Worm (Caenorhabditis elegans) whole organism, L4 larva: ENCODE results near the gene pap-3.

Experiments
- D1046.2 ChIP-seq: fragments of 200-800 bp; sonication (Bioruptor generic); IDR thresholded peaks from 2 replicates; pipeline ENCODE4 v1.3.6; 2022; ENCODE audit warnings: missing genetic modification characterization, missing compliant biosample characterization
- ZK337.2 ChIP-seq: fragments of 200-800 bp; sonication (Bioruptor generic); IDR thresholded peaks from 2 replicates; pipeline ENCODE4 v1.3.6; 2022; ENCODE audit warnings: missing genetic modification reagents, missing genetic modification characterization, missing compliant biosample characterization
- aha-1 ChIP-seq: fragments of 150-350 bp; peaks from one replicate; lab custom pipeline; 2014; ENCODE audit warnings: missing biosample characterization, missing genetic modification characterization
- ama-1 ChIP-seq: fragments of 150-350 bp; optimal IDR thresholded peaks from 2 replicates; lab custom pipeline; 2014; ENCODE audit warnings: inconsistent platforms, mixed read lengths
- ceh-20 ChIP-seq: fragments of 200-800 bp; sonication (Bioruptor generic); IDR thresholded peaks from 2 replicates; pipeline ENCODE4 v1.3.6; 2022; ENCODE audit warnings: missing genetic modification reagents, missing genetic modification characterization, missing compliant biosample characterization
- ceh-28 ChIP-seq: fragments of 150-350 bp; optimal IDR thresholded peaks from 2 replicates; lab custom pipeline; 2014; ENCODE audit warnings: missing biosample characterization, missing genetic modification reagents, missing genetic modification characterization
- ceh-44 ChIP-seq: fragments of 200-800 bp; sonication (Bioruptor generic); IDR thresholded peaks from 2 replicates; pipeline ENCODE4 v1.3.6; 2022; ENCODE audit warnings: missing genetic modification reagents, missing genetic modification characterization, missing compliant biosample characterization
- ces-1 ChIP-seq: fragments of 150-350 bp; sonication (generic microtip); optimal IDR thresholded peaks from 4 replicates; lab custom pipeline; 2014; ENCODE audit warnings: missing biosample characterization, missing genetic modification reagents, missing genetic modification characterization
- daf-16 ChIP-seq, 3 experiments: sonication (generic microtip); optimal IDR thresholded peaks; 2 replicates each; lab custom pipeline; 2016 to 2017; ENCODE audit warnings: missing genetic modification characterization in 3 of 3, missing genetic modification reagents in 3 of 3, mild to moderate bottlenecking in 2 of 3, missing compliant biosample characterization in 2 of 3, missing biosample characterization in 1 of 3, moderate library complexity in 1 of 3
- daf-19 ChIP-seq: fragments of 200-800 bp; sonication (Bioruptor generic); conservative IDR thresholded peaks from 2 replicates; pipeline ENCODE4 v1.3.6; 2022; ENCODE audit warnings: missing genetic modification characterization, missing compliant biosample characterization
- dmd-6 ChIP-seq: fragments of 200-800 bp; sonication (Bioruptor generic); IDR thresholded peaks from 2 replicates; pipeline ENCODE4 v1.3.6; 2022; ENCODE audit warnings: missing genetic modification reagents, missing genetic modification characterization, missing compliant biosample characterization
- duxl-1 ChIP-seq: sonication (generic microtip); optimal IDR thresholded peaks from 2 replicates; lab custom pipeline; 2016; ENCODE audit warnings: mild to moderate bottlenecking, missing genetic modification characterization, moderate library complexity, missing compliant biosample characterization; ENCODE audit not compliant: poor library complexity
- dve-1 ChIP-seq: sonication (generic microtip); optimal IDR thresholded peaks from 2 replicates; lab custom pipeline; 2017; ENCODE audit warnings: antibody characterized with exemption, mild to moderate bottlenecking, missing genetic modification characterization, missing compliant biosample characterization; ENCODE audit not compliant: insufficient read depth
- egl-43 ChIP-seq: fragments of 200-800 bp; sonication (Bioruptor generic); IDR thresholded peaks from 2 replicates; pipeline ENCODE4 v1.3.6; 2022; ENCODE audit warnings: missing genetic modification reagents, missing genetic modification characterization, missing compliant biosample characterization
- fkh-10 ChIP-seq: fragments of 150-350 bp; optimal IDR thresholded peaks from 2 replicates; lab custom pipeline; 2014; ENCODE audit warnings: missing biosample characterization, missing genetic modification reagents, missing genetic modification characterization
- gei-8 ChIP-seq: fragments of 200-800 bp; sonication (Bioruptor generic); optimal IDR thresholded peaks from 2 replicates; lab custom pipeline; 2018; ENCODE audit warnings: mild to moderate bottlenecking, missing genetic modification characterization, missing compliant biosample characterization
- lim-7 ChIP-seq: fragments of 200-800 bp; sonication (Bioruptor generic); IDR thresholded peaks from 2 replicates; pipeline ENCODE4 v1.3.6; 2022; ENCODE audit warnings: missing genetic modification characterization, missing compliant biosample characterization
- lin-13 ChIP-seq: fragments of 150-350 bp; optimal IDR thresholded peaks from 2 replicates; lab custom pipeline; 2014; ENCODE audit warnings: missing biosample characterization, missing genetic modification reagents, missing genetic modification characterization
- mdl-1 ChIP-seq, 2 experiments: fragments of 150-350 bp in 1 of 2; sonication (generic microtip) in 1 of 2; optimal IDR thresholded peaks; 2 replicates each; lab custom pipeline; 2014 to 2017; ENCODE audit warnings: missing biosample characterization in 2 of 2, missing genetic modification characterization in 2 of 2
- mep-1 ChIP-seq: fragments of 150-350 bp; sonication (generic microtip); optimal IDR thresholded peaks from 3 replicates; lab custom pipeline; 2014; ENCODE audit warnings: missing biosample characterization, missing genetic modification characterization
- mes-2 ChIP-seq: sonication (generic microtip); optimal IDR thresholded peaks from 2 replicates; lab custom pipeline; 2016; ENCODE audit warnings: missing genotype, mild to moderate bottlenecking, missing genetic modification characterization, missing compliant biosample characterization; ENCODE audit not compliant: poor library complexity, severe bottlenecking
- mxl-2 ChIP-seq: fragments of 200-800 bp; sonication (Bioruptor generic); conservative IDR thresholded peaks from 2 replicates; pipeline ENCODE4 v1.3.6; 2022; ENCODE audit warnings: missing genetic modification reagents, missing genetic modification characterization, missing compliant biosample characterization
- mxl-3 ChIP-seq: fragments of 200-800 bp; sonication (Bioruptor generic); optimal IDR thresholded peaks from 2 replicates; lab custom pipeline; 2018; ENCODE audit warnings: mild to moderate bottlenecking, missing genetic modification characterization, missing compliant biosample characterization
- nhr-11 ChIP-seq: fragments of 150-350 bp; optimal IDR thresholded peaks from 2 replicates; lab custom pipeline; 2014; ENCODE audit warnings: missing biosample characterization, missing genetic modification characterization
- nhr-237 ChIP-seq: sonication (generic microtip); optimal IDR thresholded peaks from 2 replicates; lab custom pipeline; 2017; ENCODE audit warnings: missing biosample characterization, missing genetic modification characterization
- nhr-25 ChIP-seq: sonication (generic microtip); optimal IDR thresholded peaks from 2 replicates; lab custom pipeline; 2017; ENCODE audit warnings: missing genetic modification characterization, mild to moderate bottlenecking, missing compliant biosample characterization, antibody characterized with exemption, moderate library complexity, borderline replicate concordance; ENCODE audit not compliant: insufficient read depth
- nhr-28 ChIP-seq: fragments of 150-350 bp; optimal IDR thresholded peaks from 2 replicates; lab custom pipeline; 2014; ENCODE audit warnings: missing biosample characterization, missing genetic modification characterization
- nhr-41 ChIP-seq: fragments of 200-800 bp; sonication (Bioruptor generic); IDR thresholded peaks from 2 replicates; pipeline ENCODE4 v1.3.6; 2022; ENCODE audit warnings: missing genetic modification reagents, missing genetic modification characterization, missing compliant biosample characterization
- pha-4 ChIP-seq, 2 experiments: fragments of 150-350 bp in 1 of 2; fragments of 200-800 bp in 1 of 2; sonication (Bioruptor generic) in 1 of 2; IDR thresholded peaks in 1 of 2; optimal IDR thresholded peaks in 1 of 2; 2 replicates each; pipeline versions ENCODE4 v1.3.6 to Lab custom; 2014 to 2022; ENCODE audit warnings: missing genetic modification characterization in 2 of 2, missing genetic modification reagents in 2 of 2, missing biosample characterization in 1 of 2, missing compliant biosample characterization in 1 of 2
- snpc-1.2 ChIP-seq: fragments of 200-800 bp; sonication (Bioruptor generic); IDR thresholded peaks from 2 replicates; pipeline ENCODE4 v1.3.6; 2022; ENCODE audit warnings: missing genetic modification reagents, missing genetic modification characterization, missing compliant biosample characterization
- snpc-4 ChIP-seq: fragments of 150-350 bp; optimal IDR thresholded peaks from 2 replicates; lab custom pipeline; 2014; ENCODE audit warnings: missing biosample characterization, missing genetic modification characterization
- spr-1 ChIP-seq: sonication (generic microtip); optimal IDR thresholded peaks from 2 replicates; lab custom pipeline; 2016; ENCODE audit warnings: mild to moderate bottlenecking, missing genetic modification characterization, missing compliant biosample characterization
- tag-97 ChIP-seq: fragments of 200-800 bp; sonication (Bioruptor generic); IDR thresholded peaks from 2 replicates; pipeline ENCODE4 v1.3.6; 2022; ENCODE audit warnings: missing genetic modification characterization, missing compliant biosample characterization
- zag-1 ChIP-seq: fragments of 150-350 bp; optimal IDR thresholded peaks from 2 replicates; lab custom pipeline; 2014; ENCODE audit warnings: missing biosample characterization, missing genetic modification characterization
- ztf-7 ChIP-seq: fragments of 150-350 bp; optimal IDR thresholded peaks from 2 replicates; lab custom pipeline; 2014; ENCODE audit warnings: missing biosample characterization, missing genetic modification characterization

pap-3 gene

DNA sequence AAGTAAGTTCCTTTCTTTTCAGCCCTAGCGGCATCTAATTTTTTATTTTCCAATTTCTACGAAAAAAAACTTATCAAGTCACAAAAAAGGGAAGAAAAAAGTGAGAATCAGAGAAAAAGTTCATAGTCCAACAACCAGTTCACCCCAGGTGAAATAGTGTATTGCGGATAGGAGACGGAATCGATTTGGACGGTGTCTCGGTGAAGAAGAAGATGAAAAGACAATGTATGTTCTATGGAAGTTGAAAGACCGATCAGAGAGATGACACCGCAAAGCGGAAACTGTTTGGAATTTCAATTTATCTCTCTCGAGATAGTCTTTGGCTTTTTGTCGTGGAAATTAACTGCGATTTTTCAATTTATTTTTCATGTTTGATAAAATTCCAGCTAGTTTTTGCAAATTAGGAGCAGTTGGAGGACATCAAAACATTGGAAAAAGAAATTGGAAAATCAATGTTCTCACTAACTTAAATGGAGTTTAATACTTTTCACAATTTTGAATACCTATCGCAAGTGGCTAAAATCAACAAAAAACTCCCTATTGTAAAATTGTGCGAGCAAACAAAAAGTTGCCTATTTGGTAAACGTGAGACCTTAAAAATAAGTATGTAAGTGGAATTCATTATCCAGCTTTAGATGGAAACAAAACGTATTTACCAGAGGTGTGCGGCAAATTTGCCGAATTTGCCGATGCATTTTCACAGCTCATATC, 36.0 kb upstream of the pap-3 start (continued):
- TF ChIP-seq zag-1 (tag; lab: Kevin White, UChicago) (no peak), spr-1 (tag; lab: Kevin White, UChicago) (no peak), pha-4 (GFP tag; IDR thresholded peaks at IDR 0.05; lab: Robert Waterston, UW) (no peak), pha-4 (tag; optimal IDR thresholded peaks at IDR 0.05; lab: Kevin White, UChicago) (no peak), D1046.2 (no peak), ceh-44 (GFP tag; lab: Robert Waterston, UW) (no peak), dmd-6 (peak; percentile 28; the same call in 1 of the 2 replicates), mdl-1 (tag; optimal IDR thresholded peaks at IDR 0.05; lab: Kevin White, UChicago) (peak in 1 of 2 experiments; percentile 22), lin-13 (no peak), ces-1 (no peak), egl-43 (no peak), mxl-2 (no peak), nhr-237 (tag; lab: Kevin White, UChicago) (no peak), nhr-11 (tag; lab: Kevin White, UChicago) (no peak), ceh-28 (tag; lab: Kevin White, UChicago) (no peak), fkh-10 (GFP tag; lab: Kevin White, UChicago) (no peak), duxl-1 (tag; lab: Kevin White, UChicago) (no peak), tag-97 (GFP tag; lab: Robert Waterston, UW) (no peak)

DNA sequence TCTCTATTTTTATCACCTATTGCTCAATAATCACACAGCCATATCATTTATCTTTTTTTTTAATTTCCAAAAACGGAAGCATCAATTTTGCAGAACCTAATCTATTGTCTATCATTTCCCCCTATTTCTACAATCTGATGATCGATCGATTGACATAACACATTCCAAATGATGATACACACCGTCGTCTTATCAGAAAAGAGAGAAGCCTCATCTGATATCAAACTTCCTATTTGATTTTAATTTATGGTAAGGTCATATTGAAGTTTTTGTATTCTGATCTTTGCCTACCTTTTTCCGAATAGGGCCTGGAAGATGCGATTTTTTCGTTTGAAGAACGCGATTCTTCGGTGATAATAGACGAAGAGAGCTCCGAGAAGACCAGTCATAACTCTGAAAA, 33.2 kb upstream of the pap-3 start:
- TF ChIP-seq nhr-28, result peak; percentile 31
- peak; percentile 79 for TF ChIP-seq aha-1 (tag; lab: Kevin White, UChicago)
- no peak for TF ChIP-seq mxl-3 (GFP tag; lab: Kevin White, UChicago)
- no peak for TF ChIP-seq ceh-20 (GFP tag; lab: Robert Waterston, UW)
- TF ChIP-seq lin-13, result no peak
- no peak for TF ChIP-seq ama-1 (lab: Kevin White, UChicago)

DNA sequence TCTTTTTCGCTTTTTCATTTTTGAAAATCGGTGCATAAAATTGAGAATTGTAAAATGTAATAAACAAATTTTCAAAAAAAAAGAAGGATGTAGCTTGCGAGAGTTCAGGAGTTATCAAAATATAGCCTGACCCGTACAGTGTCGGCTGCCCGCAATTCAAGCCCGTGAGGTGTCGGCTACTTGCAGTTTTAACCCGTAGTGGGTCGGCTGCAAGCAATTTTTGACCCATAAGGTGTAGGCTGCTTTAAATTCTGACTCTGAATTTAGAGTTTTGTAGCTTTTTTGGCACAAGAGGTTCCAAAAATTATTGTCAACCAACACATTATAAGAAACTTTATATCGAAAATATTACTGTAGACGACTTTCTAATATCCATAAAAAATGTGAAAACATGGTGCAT, 29.6 kb upstream of the pap-3 start:
- TF ChIP-seq daf-16 (GFP tag; optimal IDR thresholded peaks at IDR 0.05; lab: Kevin White, UChicago), result no peak
- no peak for TF ChIP-seq daf-16 (tag; optimal IDR thresholded peaks at IDR 0.05; lab: Kevin White, UChicago)
- TF ChIP-seq ztf-7 (tag; lab: Kevin White, UChicago), result no peak
- peak; percentile 52 for TF ChIP-seq mep-1 (tag; lab: Kevin White, UChicago)
- 0 out of 2 replicates have a peak, but pooled peaks have one; percentile 21 for TF ChIP-seq lim-7 (GFP tag; lab: Robert Waterston, UW)
- peak; percentile 66 for TF ChIP-seq nhr-25 (tag; lab: Kevin White, UChicago)
- TF ChIP-seq nhr-41, result no peak
- peak; percentile 0 for TF ChIP-seq dve-1 (tag; lab: Kevin White, UChicago)
- peak; percentile 55 for TF ChIP-seq lin-13
- no peak for TF ChIP-seq daf-19
- peak; percentile 13 for TF ChIP-seq gei-8 (GFP tag; lab: Kevin White, UChicago)
- no peak for TF ChIP-seq mes-2 (tag; lab: Kevin White, UChicago)
- TF ChIP-seq zag-1 (tag; lab: Kevin White, UChicago), result no peak
- TF ChIP-seq duxl-1 (tag; lab: Kevin White, UChicago), result peak; percentile 7
- TF ChIP-seq ama-1 (lab: Kevin White, UChicago), result peak; percentile 57
- TF ChIP-seq ZK337.2, result no peak
- 0 out of 2 replicates have a peak, but pooled peaks have one; percentile 45 for TF ChIP-seq snpc-1.2 (GFP tag; lab: Robert Waterston, UW)
- peak; percentile 15 for TF ChIP-seq nhr-28
- TF ChIP-seq snpc-4, result peak; percentile 41
